Fruit fly (Drosophila melanogaster): Measurements from ENCODE around the gene bora.
A peak's percentile ranks its signal among the peaks of the same experiment; 100 is the strongest.

The bora gene

dm6 chr3L:18629874-18630273 lies 7.4 kb downstream of the bora start:
- TF ChIP-seq noc (tag; optimal IDR thresholded peaks at IDR 0.05) = no peak

- peak; percentile 43 for TF ChIP-seq noc (tag; optimal IDR thresholded peaks at IDR 0.05)
Measured at dm6 chr3L:18632187-18632635, 9.7 kb downstream of the bora start.

- TF ChIP-seq noc (tag; optimal IDR thresholded peaks at IDR 0.05) = peak; percentile 22
Measured at dm6 chr3L:18633084-18633483, 10.6 kb downstream of the bora start.

- peak; percentile 73 for TF ChIP-seq noc (tag; optimal IDR thresholded peaks at IDR 0.05)
Measured at dm6 chr3L:18634792-18635471, 12.4 kb downstream of the bora start.

dm6 chr3L:18636782-18637181 lies 14.3 kb downstream of the bora start:
- no peak for TF ChIP-seq noc (tag; optimal IDR thresholded peaks at IDR 0.05)

dm6 chr3L:18637348-18637747 lies 14.9 kb downstream of the bora start:
- TF ChIP-seq noc (tag; optimal IDR thresholded peaks at IDR 0.05) = no peak

- no peak for TF ChIP-seq noc (tag; optimal IDR thresholded peaks at IDR 0.05)
Measured at dm6 chr3L:18638043-18638442, 15.6 kb downstream of the bora start.

dm6 chr3L:18638487-18638886 lies 16.0 kb downstream of the bora start:
- TF ChIP-seq noc (tag; optimal IDR thresholded peaks at IDR 0.05) = no peak

- TF ChIP-seq noc (tag; optimal IDR thresholded peaks at IDR 0.05) = peak; percentile 97
Measured at dm6 chr3L:18640584-18641527, 18.4 kb downstream of the bora start.

dm6 chr3L:18643222-18643621 lies 20.7 kb downstream of the bora start:
- no peak for TF ChIP-seq noc (tag; optimal IDR thresholded peaks at IDR 0.05)

- TF ChIP-seq noc (tag; optimal IDR thresholded peaks at IDR 0.05) = no peak
Measured at dm6 chr3L:18653737-18654136, 31.2 kb downstream of the bora start.

- TF ChIP-seq noc (tag; optimal IDR thresholded peaks at IDR 0.05) = no peak
Measured at dm6 chr3L:18665594-18665993, 43.1 kb downstream of the bora start.

- no peak for TF ChIP-seq noc (tag; optimal IDR thresholded peaks at IDR 0.05)
Measured at dm6 chr3L:18667115-18667514, 44.6 kb downstream of the bora start, which contains the start of gene CG42495. CG42495 (plus strand) TSS chr3L:18667361.

dm6 chr3L:18669874-18670273 lies 47.4 kb downstream of the bora start:
- TF ChIP-seq noc (tag; optimal IDR thresholded peaks at IDR 0.05) = no peak

- TF ChIP-seq noc (tag; optimal IDR thresholded peaks at IDR 0.05) = peak; percentile 59
Measured at dm6 chr3L:18672203-18672602, 49.7 kb downstream of the bora start.

dm6 chr3L:18672986-18673633 lies 50.6 kb downstream of the bora start, which contains the start of gene Capr:
Capr (minus strand) TSS chr3L:18673324.
- no peak for TF ChIP-seq noc (tag; optimal IDR thresholded peaks at IDR 0.05)

Measured in whole organism, larva.